ENCODE assay signal across 2 fruit fly cellular contexts in genomic region chr3L:22795604-22796003, dm6.
A peak's percentile ranks its signal among the peaks of the same experiment; 100 is the strongest.
TF ChIP-seq lines count a peak whose summit lies in the region.

No protein-coding gene starts in this region.

- TF ChIP-seq CTCF in whole organism, embryonic (GFP tag; optimal IDR thresholded peaks at IDR 0.05; lab: Kevin White, UChicago), result no peak

TF ChIP-seq in whole organism, adult, 20 proteins besides CTCF, POLR2A, EP300 and RAD21:
- TF ChIP-seq kay (GFP tag; lab: Kevin White, UChicago; ENCODE audit: borderline replicate concordance) (peak; percentile 87), ovo (GFP tag; optimal IDR thresholded peaks at IDR 0.05; lab: Kevin White, UChicago) (no peak), Mnt (GFP tag; optimal IDR thresholded peaks at IDR 0.05; lab: Kevin White, UChicago) (no peak), CG11617 (GFP tag; optimal IDR thresholded peaks at IDR 0.05; lab: Kevin White, UChicago) (no peak), Clk (GFP tag; optimal IDR thresholded peaks at IDR 0.05; lab: Kevin White, UChicago) (no peak), tj (GFP tag; optimal IDR thresholded peaks at IDR 0.05; lab: Kevin White, UChicago) (no peak)

TF ChIP-seq in whole organism, embryonic, 481 proteins besides CTCF, POLR2A, EP300 and RAD21:
- TF ChIP-seq CG10267 (tag; optimal IDR thresholded peaks at IDR 0.05; lab: Kevin White, UChicago), result peak; percentile 8
- no peak for TF ChIP-seq CG18764 (GFP tag; optimal IDR thresholded peaks at IDR 0.05; lab: Kevin White, UChicago)
- TF ChIP-seq stwl (tag; optimal IDR thresholded peaks at IDR 0.05; lab: Kevin White, UChicago), result peak; percentile 73
- no peak for TF ChIP-seq tx (GFP tag; optimal IDR thresholded peaks at IDR 0.05; lab: Kevin White, UChicago)
- no peak for TF ChIP-seq al (GFP tag; IDR thresholded peaks at IDR 0.05; lab: Robert Waterston, UW)
- TF ChIP-seq h (optimal IDR thresholded peaks at IDR 0.05; lab: Kevin White, UChicago), result no peak
- TF ChIP-seq mam (GFP tag; optimal IDR thresholded peaks at IDR 0.05; lab: Kevin White, UChicago), result no peak
- no peak for TF ChIP-seq CG2199 (GFP tag; IDR thresholded peaks at IDR 0.05; lab: Robert Waterston, UW)
- TF ChIP-seq p53 (GFP tag; optimal IDR thresholded peaks at IDR 0.05; lab: Kevin White, UChicago), result no peak
- TF ChIP-seq hth (optimal IDR thresholded peaks at IDR 0.05; lab: Kevin White, UChicago), result no peak
- TF ChIP-seq chif (GFP tag; optimal IDR thresholded peaks at IDR 0.05; lab: Kevin White, UChicago), result no peak
- peak; percentile 69 for TF ChIP-seq CG18476 (GFP tag; optimal IDR thresholded peaks at IDR 0.05; lab: Kevin White, UChicago)
- TF ChIP-seq kay (GFP tag; optimal IDR thresholded peaks at IDR 0.05; lab: Kevin White, UChicago), result no peak
- TF ChIP-seq CG9817 (tag; optimal IDR thresholded peaks at IDR 0.05; lab: Kevin White, UChicago), result no peak
TF ChIP-seq in whole organism, embryonic: peak in this region for 3.

Comparison
In these comparisons a context has a peak if more than half of its experiments do, and no peak if none do; other contexts are left out.
1. Of the 1 proteins assayed by ChIP-seq in both whole organism, embryonic and whole organism, adult: peak only in whole organism, embryonic: none; only in whole organism, adult: kay; in both: none; in neither: 0.